Fruit fly (Drosophila melanogaster) whole organism, embryonic: ENCODE results near the gene ara.

Experiments used
- Asciz ChIP-seq: fragments of 200-800 bp; sonication (Bioruptor generic); optimal IDR thresholded peaks from 2 replicates; lab custom pipeline; 2017; ENCODE audit warnings: missing biosample characterization, mild to moderate bottlenecking, missing genetic modification characterization, missing genetic modification reagents
- CG10462 ChIP-seq: fragments of 200-800 bp; sonication (Bioruptor generic); optimal IDR thresholded peaks from 2 replicates; lab custom pipeline; 2016; ENCODE audit warnings: missing biosample characterization, missing genetic modification characterization
- CG12071 ChIP-seq: fragments of 200-800 bp; sonication (Bioruptor generic); optimal IDR thresholded peaks from 3 replicates; lab custom pipeline; 2018; ENCODE audit warnings: missing biosample characterization, mild to moderate bottlenecking, missing genetic modification characterization
- CG12391 ChIP-seq: fragments of 200-800 bp; sonication (Bioruptor generic); optimal IDR thresholded peaks from 3 replicates; lab custom pipeline; 2018; ENCODE audit warnings: missing biosample characterization, mild to moderate bottlenecking, missing genetic modification characterization, moderate library complexity
- CG13296 ChIP-seq: fragments of 200-800 bp; sonication (Bioruptor generic); optimal IDR thresholded peaks from 3 replicates; lab custom pipeline; 2018; ENCODE audit warnings: missing biosample characterization, mild to moderate bottlenecking, missing genetic modification characterization
- CG14667 ChIP-seq: fragments of 200-800 bp; sonication (Bioruptor generic); IDR thresholded peaks from 2 replicates; pipeline ENCODE4 v1.3.6; 2022; ENCODE audit warnings: missing biosample characterization, missing genetic modification characterization
- CG14860 ChIP-seq: fragments of 200-800 bp; sonication (Bioruptor generic); IDR thresholded peaks from 3 replicates; pipeline ENCODE4 v1.3.6; 2022; ENCODE audit warnings: missing biosample characterization, missing genetic modification characterization; ENCODE audit not compliant: partially characterized antibody
- CG1603 ChIP-seq: fragments of 200-800 bp; sonication (Bioruptor generic); optimal IDR thresholded peaks from 2 replicates; lab custom pipeline; 2019; ENCODE audit warnings: missing biosample characterization, mild to moderate bottlenecking, missing genetic modification characterization, moderate library complexity
- CG17328 ChIP-seq: fragments of 200-800 bp; sonication (Bioruptor generic); IDR thresholded peaks from 2 replicates; pipeline ENCODE4 v1.3.6; 2022; ENCODE audit warnings: missing biosample characterization, missing genetic modification characterization
- CG17568 ChIP-seq: fragments of 200-800 bp; sonication (Bioruptor generic); optimal IDR thresholded peaks from 2 replicates; lab custom pipeline; 2018; ENCODE audit warnings: missing biosample characterization, mild to moderate bottlenecking, missing genetic modification characterization, moderate library complexity
- CG1792 ChIP-seq: fragments of 200-800 bp; sonication (Bioruptor generic); optimal IDR thresholded peaks from 2 replicates; lab custom pipeline; 2016; ENCODE audit warnings: missing biosample characterization, missing genetic modification characterization
- CG31365 ChIP-seq: fragments of 200-800 bp; sonication (Bioruptor generic); optimal IDR thresholded peaks from 2 replicates; lab custom pipeline; 2018; ENCODE audit warnings: missing biosample characterization, mild to moderate bottlenecking, missing genetic modification characterization
- CG4282 ChIP-seq: fragments of 200-800 bp; sonication (Bioruptor generic); optimal IDR thresholded peaks from 2 replicates; lab custom pipeline; 2016; ENCODE audit warnings: missing biosample characterization, missing genetic modification characterization
- CG4707 ChIP-seq: fragments of 200-800 bp; sonication (Bioruptor generic); optimal IDR thresholded peaks from 2 replicates; lab custom pipeline; 2018; ENCODE audit warnings: missing biosample characterization, mild to moderate bottlenecking, missing genetic modification characterization, moderate library complexity
- CG4730 ChIP-seq: fragments of 200-800 bp; sonication (Bioruptor generic); IDR thresholded peaks from 2 replicates; pipeline ENCODE4 v1.3.6; 2022; ENCODE audit warnings: missing biosample characterization, missing genetic modification characterization
- CG4820 ChIP-seq: fragments of 200-800 bp; sonication (Bioruptor generic); optimal IDR thresholded peaks from 3 replicates; lab custom pipeline; 2016; ENCODE audit warnings: missing biosample characterization, missing genetic modification characterization
- Dfd ChIP-seq, 2 experiments: fragments of >200 bp; optimal IDR thresholded peaks; 2 replicates each; lab custom pipeline; 2017; ENCODE audit warnings: missing biosample characterization in 2 of 2, missing genetic modification characterization in 2 of 2
- HmgZ ChIP-seq: fragments of 200-800 bp; sonication (Bioruptor generic); optimal IDR thresholded peaks from 2 replicates; lab custom pipeline; 2018; ENCODE audit warnings: missing biosample characterization, mild to moderate bottlenecking, missing genetic modification characterization
- Hr3 ChIP-seq: fragments of 200-800 bp; sonication (Bioruptor generic); optimal IDR thresholded peaks from 3 replicates; lab custom pipeline; 2016; ENCODE audit warnings: missing biosample characterization, missing genetic modification characterization
- MESR4 ChIP-seq: fragments of 200-800 bp; sonication (Bioruptor generic); optimal IDR thresholded peaks from 2 replicates; lab custom pipeline; 2018; ENCODE audit warnings: missing biosample characterization, mild to moderate bottlenecking, missing genetic modification characterization, moderate library complexity
- Mrtf ChIP-seq: fragments of 200-800 bp; sonication (Bioruptor generic); IDR thresholded peaks from 3 replicates; pipeline ENCODE4 v1.3.6; 2022; ENCODE audit warnings: missing biosample characterization, missing genetic modification characterization
- Neu2 ChIP-seq: fragments of 200-800 bp; sonication (Bioruptor generic); optimal IDR thresholded peaks from 3 replicates; lab custom pipeline; 2016; ENCODE audit warnings: missing biosample characterization, missing genetic modification characterization, borderline replicate concordance
- Oli ChIP-seq: fragments of 200-800 bp; sonication (Bioruptor generic); optimal IDR thresholded peaks from 2 replicates; lab custom pipeline; 2018; ENCODE audit warnings: missing biosample characterization, mild to moderate bottlenecking, missing genetic modification characterization, moderate library complexity
- Scr ChIP-seq: fragments of 200-800 bp; sonication (Bioruptor generic); IDR thresholded peaks from 2 replicates; pipeline ENCODE4 v1.3.6; 2022; ENCODE audit warnings: missing biosample characterization, missing genetic modification characterization; ENCODE audit not compliant: partially characterized antibody
- Sry-δ ChIP-seq: fragments of 200-800 bp; sonication (Bioruptor generic); optimal IDR thresholded peaks from 2 replicates; lab custom pipeline; 2016; ENCODE audit warnings: missing biosample characterization, missing genetic modification characterization
- Xrp1 ChIP-seq: fragments of 200-800 bp; sonication (Bioruptor generic); IDR thresholded peaks from 2 replicates; pipeline ENCODE4 v1.3.6; 2022; ENCODE audit warnings: missing biosample characterization, missing genetic modification characterization
- abd-A ChIP-seq: fragments of 200-800 bp; sonication (Bioruptor generic); optimal IDR thresholded peaks from 3 replicates; lab custom pipeline; 2019; ENCODE audit warnings: missing biosample characterization, mild to moderate bottlenecking, missing genetic modification characterization, moderate library complexity
- bsh ChIP-seq, 2 experiments: fragments of 200-800 bp; sonication (Bioruptor generic); optimal IDR thresholded peaks; 2 replicates each; lab custom pipeline; 2017 to 2018; ENCODE audit warnings: mild to moderate bottlenecking in 2 of 2, missing biosample characterization in 2 of 2, missing genetic modification characterization in 2 of 2, moderate library complexity in 1 of 2
- chif ChIP-seq, 2 experiments: fragments of 200-800 bp; sonication (Bioruptor generic); optimal IDR thresholded peaks; 3 replicates each; lab custom pipeline; 2016; ENCODE audit warnings: missing biosample characterization in 2 of 2, missing genetic modification characterization in 2 of 2
- en ChIP-seq: fragments of 200-800 bp; sonication (Bioruptor generic); optimal IDR thresholded peaks from 2 replicates; lab custom pipeline; 2016; ENCODE audit warnings: missing biosample characterization, missing genetic modification characterization
- ewg ChIP-seq: fragments of 200-800 bp; sonication (Bioruptor generic); optimal IDR thresholded peaks from 3 replicates; lab custom pipeline; 2017; ENCODE audit warnings: mild to moderate bottlenecking, missing biosample characterization, missing genetic modification reagents, missing genetic modification characterization
- fu2 ChIP-seq: fragments of 200-800 bp; sonication (Bioruptor generic); optimal IDR thresholded peaks from 2 replicates; lab custom pipeline; 2016; ENCODE audit warnings: missing biosample characterization, missing genetic modification characterization
- gcm ChIP-seq: fragments of 200-800 bp; sonication (Bioruptor generic); optimal IDR thresholded peaks from 2 replicates; lab custom pipeline; 2019; ENCODE audit warnings: missing biosample characterization, mild to moderate bottlenecking, missing genetic modification characterization, moderate library complexity
- ind ChIP-seq: fragments of 200-800 bp; sonication (Bioruptor generic); optimal IDR thresholded peaks from 3 replicates; lab custom pipeline; 2016; ENCODE audit warnings: missing biosample characterization, missing genetic modification characterization
- ken ChIP-seq: fragments of 200-800 bp; sonication (Bioruptor generic); IDR thresholded peaks from 3 replicates; pipeline ENCODE4 v1.3.6; 2022; ENCODE audit warnings: missing biosample characterization, missing genetic modification characterization
- luna ChIP-seq: fragments of 200-800 bp; sonication (Bioruptor generic); optimal IDR thresholded peaks from 2 replicates; lab custom pipeline; 2016; ENCODE audit warnings: missing biosample characterization, missing genetic modification characterization
- org-1 ChIP-seq: fragments of 200-800 bp; sonication (Bioruptor generic); optimal IDR thresholded peaks from 2 replicates; lab custom pipeline; 2017; ENCODE audit warnings: missing biosample characterization, missing genetic modification characterization
- pita ChIP-seq: fragments of 200-800 bp; sonication (Bioruptor generic); optimal IDR thresholded peaks from 2 replicates; lab custom pipeline; 2017; ENCODE audit warnings: missing biosample characterization, mild to moderate bottlenecking, missing genetic modification characterization
- repo ChIP-seq: fragments of 200-800 bp; sonication (Bioruptor generic); optimal IDR thresholded peaks from 2 replicates; lab custom pipeline; 2016; ENCODE audit warnings: missing biosample characterization, missing genetic modification characterization
- salm ChIP-seq: fragments of 200-800 bp; sonication (Bioruptor generic); optimal IDR thresholded peaks from 2 replicates; lab custom pipeline; 2018; ENCODE audit warnings: missing biosample characterization, mild to moderate bottlenecking, missing genetic modification characterization
- seq ChIP-seq: fragments of 200-800 bp; sonication (Bioruptor generic); IDR thresholded peaks from 2 replicates; pipeline ENCODE4 v1.3.6; 2022; ENCODE audit warnings: missing biosample characterization, missing genetic modification characterization
- slbo ChIP-seq: fragments of 200-800 bp; sonication (Bioruptor generic); IDR thresholded peaks from 2 replicates; pipeline ENCODE4 v1.3.6; 2022; ENCODE audit warnings: missing biosample characterization, missing genetic modification characterization
- sr ChIP-seq: fragments of 200-800 bp; sonication (Bioruptor generic); IDR thresholded peaks from 3 replicates; pipeline ENCODE4 v1.3.6; 2022; ENCODE audit warnings: missing biosample characterization, missing genetic modification characterization
- stc ChIP-seq: fragments of 200-800 bp; sonication (Bioruptor generic); IDR thresholded peaks from 2 replicates; pipeline ENCODE4 v1.3.6; 2022; ENCODE audit warnings: missing biosample characterization, missing genetic modification characterization
- tgo ChIP-seq: fragments of 200-800 bp; sonication (Bioruptor generic); IDR thresholded peaks from 3 replicates; pipeline ENCODE4 v1.3.6; 2022; ENCODE audit warnings: missing biosample characterization, missing genetic modification characterization
- tin ChIP-seq: fragments of 200-800 bp; sonication (Bioruptor generic); optimal IDR thresholded peaks from 3 replicates; lab custom pipeline; 2016; ENCODE audit warnings: missing biosample characterization, missing genetic modification characterization
- ttk ChIP-seq: fragments of 200-800 bp; sonication (Bioruptor generic); IDR thresholded peaks from 2 replicates; pipeline ENCODE4 v2.1.2; 2022; ENCODE audit warnings: missing biosample characterization, missing genetic modification characterization
- vnd ChIP-seq: fragments of 200-800 bp; sonication (Bioruptor generic); IDR thresholded peaks from 3 replicates; pipeline ENCODE4 v1.3.6; 2022; ENCODE audit warnings: missing biosample characterization, missing genetic modification characterization; ENCODE audit not compliant: partially characterized antibody
- zen ChIP-seq: fragments of 200-800 bp; sonication (Bioruptor generic); optimal IDR thresholded peaks from 3 replicates; lab custom pipeline; 2018; ENCODE audit warnings: missing biosample characterization, mild to moderate bottlenecking, missing genetic modification characterization, moderate library complexity

The ara gene

dm6 chr3L:12643820-12644744 lies 63.6 kb downstream of the ara start (continued):
- TF ChIP-seq CG4707 (GFP tag; lab: Kevin White, UChicago) (no peak), repo (GFP tag; lab: Kevin White, UChicago) (no peak), CG31365 (tag; lab: Kevin White, UChicago) (no peak), ttk (GFP tag; lab: Robert Waterston, UW) (no peak), seq (GFP tag; lab: Robert Waterston, UW) (no peak), CG12391 (tag; lab: Kevin White, UChicago) (peak; percentile 65), ewg (GFP tag; lab: Kevin White, UChicago) (peak; percentile 29), org-1 (GFP tag; lab: Kevin White, UChicago) (no peak), Scr (GFP tag; lab: Robert Waterston, UW) (no peak), salm (tag; lab: Kevin White, UChicago) (peak; percentile 32), HmgZ (tag; lab: Kevin White, UChicago) (no peak), Dfd (GFP tag; optimal IDR thresholded peaks at IDR 0.05; lab: Kevin White, UChicago) (no peak), MESR4 (GFP tag; lab: Kevin White, UChicago) (no peak), ken (GFP tag; lab: Robert Waterston, UW) (no peak), Mrtf (GFP tag; lab: Robert Waterston, UW) (no peak), vnd (no peak), CG14667 (no peak), ind (GFP tag; lab: Kevin White, UChicago) (peak; percentile 30), CG12071 (GFP tag; lab: Kevin White, UChicago) (no peak), zen (tag; lab: Kevin White, UChicago) (peak; percentile 62), stc (GFP tag; lab: Robert Waterston, UW) (no peak), fu2 (no peak), bsh (GFP tag; optimal IDR thresholded peaks at IDR 0.05; lab: Kevin White, UChicago) (peak in 1 of 2 experiments; percentile 65), en (GFP tag; lab: Kevin White, UChicago) (no peak), CG1603 (no peak), Sry-δ (no peak), pita (GFP tag; lab: Kevin White, UChicago) (no peak), chif (GFP tag; optimal IDR thresholded peaks at IDR 0.05; lab: Kevin White, UChicago) (no peak), CG1792 (GFP tag; lab: Kevin White, UChicago) (no peak), CG4820 (GFP tag; lab: Kevin White, UChicago) (peak; percentile 59), Neu2 (GFP tag; lab: Kevin White, UChicago) (no peak), abd-A (tag; lab: Kevin White, UChicago) (peak; percentile 81), CG10462 (GFP tag; lab: Kevin White, UChicago) (no peak), Hr3 (peak; percentile 52), CG4730 (GFP tag; lab: Robert Waterston, UW) (no peak), tin (peak; percentile 38), CG17568 (no peak), luna (GFP tag; lab: Kevin White, UChicago) (no peak), sr (GFP tag; lab: Robert Waterston, UW) (no peak), Oli (tag; lab: Kevin White, UChicago) (peak; percentile 66), CG4282 (GFP tag; lab: Kevin White, UChicago) (no peak), CG14860 (GFP tag; lab: Robert Waterston, UW) (no peak), Xrp1 (GFP tag; lab: Robert Waterston, UW) (peak; percentile 64), CG13296 (peak; percentile 19), tgo (peak; percentile 54; the same call in 2 of the 3 replicates), CG17328 (GFP tag; lab: Robert Waterston, UW) (peak; percentile 40; the same call in 1 of the 2 replicates), Asciz (GFP tag; lab: Kevin White, UChicago) (peak; percentile 50), gcm (GFP tag; lab: Kevin White, UChicago) (peak; percentile 35), slbo (GFP tag; lab: Robert Waterston, UW) (no peak)
